Fruit fly (Drosophila melanogaster) whole organism, embryonic: ENCODE measurements around the gene GILT3.

Source experiments
- ATbp ChIP-seq: fragments of 200-800 bp; sonication (Bioruptor generic); optimal IDR thresholded peaks from 2 replicates; lab custom pipeline; 2017; ENCODE audit warnings: missing biosample characterization, mild to moderate bottlenecking, missing genetic modification characterization, missing genetic modification reagents
- Awh ChIP-seq: fragments of 200-800 bp; sonication (Bioruptor generic); IDR thresholded peaks from 2 replicates; pipeline ENCODE4, ENCODE4 v1.3.6; 2022; ENCODE audit warnings: missing biosample characterization, missing genetic modification characterization
- B-H2 ChIP-seq: fragments of 200-800 bp; sonication (Bioruptor generic); optimal IDR thresholded peaks from 2 replicates; lab custom pipeline; 2018; ENCODE audit warnings: missing biosample characterization, mild to moderate bottlenecking, missing genetic modification characterization
- Bgb ChIP-seq: fragments of 200-800 bp; sonication (Bioruptor generic); IDR thresholded peaks from 2 replicates; pipeline ENCODE4 v1.3.6; 2022; ENCODE audit warnings: missing biosample characterization, missing genetic modification characterization; ENCODE audit not compliant: partially characterized antibody
- CG1024 ChIP-seq: fragments of 200-800 bp; sonication (Bioruptor generic); IDR thresholded peaks from 2 replicates; pipeline ENCODE4 v1.3.6; 2022; ENCODE audit warnings: missing biosample characterization, missing genetic modification characterization
- CG10431 ChIP-seq: fragments of 200-800 bp; sonication (Bioruptor generic); optimal IDR thresholded peaks from 3 replicates; lab custom pipeline; 2018; ENCODE audit warnings: missing biosample characterization, mild to moderate bottlenecking, missing genetic modification characterization
- CG10979 ChIP-seq: fragments of 200-800 bp; sonication (Bioruptor generic); optimal IDR thresholded peaks from 2 replicates; lab custom pipeline; 2018; ENCODE audit warnings: missing biosample characterization, mild to moderate bottlenecking, missing genetic modification characterization, moderate library complexity
- CG11247 ChIP-seq: fragments of 200-800 bp; sonication (Bioruptor generic); IDR thresholded peaks from 2 replicates; pipeline ENCODE4 v1.3.6; 2022; ENCODE audit warnings: missing biosample characterization, missing genetic modification characterization
- CG12104 ChIP-seq: fragments of 200-800 bp; sonication (Bioruptor generic); optimal IDR thresholded peaks from 3 replicates; lab custom pipeline; 2016; ENCODE audit warnings: missing biosample characterization, missing genetic modification characterization
- CG12299 ChIP-seq: fragments of 200-800 bp; sonication (Bioruptor generic); optimal IDR thresholded peaks from 2 replicates; lab custom pipeline; 2018; ENCODE audit warnings: missing biosample characterization, mild to moderate bottlenecking, missing genetic modification characterization
- CG13624 ChIP-seq: fragments of 200-800 bp; sonication (Bioruptor generic); optimal IDR thresholded peaks from 2 replicates; lab custom pipeline; 2016; ENCODE audit warnings: missing biosample characterization, missing genetic modification characterization
- CG14050 ChIP-seq: fragments of 200-800 bp; sonication (Bioruptor generic); IDR thresholded peaks from 3 replicates; pipeline ENCODE4 v1.3.6; 2022; ENCODE audit warnings: missing biosample characterization, missing genetic modification characterization
- CG14710 ChIP-seq: fragments of 200-800 bp; sonication (Bioruptor generic); optimal IDR thresholded peaks from 3 replicates; lab custom pipeline; 2019; ENCODE audit warnings: missing biosample characterization, mild to moderate bottlenecking, missing genetic modification characterization, moderate library complexity
- CG15696 ChIP-seq: fragments of 200-800 bp; sonication (Bioruptor generic); optimal IDR thresholded peaks from 2 replicates; lab custom pipeline; 2019; ENCODE audit warnings: missing biosample characterization, mild to moderate bottlenecking, missing genetic modification characterization, moderate library complexity
- CG17829 ChIP-seq: fragments of 200-800 bp; optimal IDR thresholded peaks from 2 replicates; lab custom pipeline; 2019; ENCODE audit warnings: missing biosample characterization, mild to moderate bottlenecking, missing genetic modification characterization, moderate library complexity
- CG3726 ChIP-seq: fragments of 200-800 bp; sonication (Bioruptor generic); IDR thresholded peaks from 3 replicates; pipeline ENCODE4, ENCODE4 v1.3.6; 2022; ENCODE audit warnings: missing biosample characterization, missing genetic modification characterization
- CG4617 ChIP-seq: fragments of 200-800 bp; sonication (Bioruptor generic); optimal IDR thresholded peaks from 3 replicates; lab custom pipeline; 2016; ENCODE audit warnings: missing biosample characterization, missing genetic modification characterization, borderline replicate concordance
- CG7271 ChIP-seq: fragments of 200-800 bp; sonication (Bioruptor generic); optimal IDR thresholded peaks from 2 replicates; lab custom pipeline; 2018; ENCODE audit warnings: missing biosample characterization, mild to moderate bottlenecking, missing genetic modification characterization, moderate library complexity
- CG7987 ChIP-seq: fragments of 200-800 bp; sonication (Bioruptor generic); optimal IDR thresholded peaks from 2 replicates; lab custom pipeline; 2018; ENCODE audit warnings: missing biosample characterization, mild to moderate bottlenecking, missing genetic modification characterization, moderate library complexity
- CG8290 ChIP-seq, 3 experiments: fragments of 200-800 bp; sonication (Bioruptor generic); optimal IDR thresholded peaks; 2 replicates each; lab custom pipeline; 2016 to 2019; ENCODE audit warnings: missing biosample characterization in 3 of 3, missing genetic modification characterization in 3 of 3, mild to moderate bottlenecking in 2 of 3, moderate library complexity in 1 of 3
- CG9437 ChIP-seq: fragments of 200-800 bp; sonication (Bioruptor generic); optimal IDR thresholded peaks from 2 replicates; lab custom pipeline; 2018; ENCODE audit warnings: missing biosample characterization, mild to moderate bottlenecking, missing genetic modification characterization
- D ChIP-seq, 2 experiments: fragments of 200-800 bp in 1 of 2; fragments of >200 bp in 1 of 2; sonication (Bioruptor generic) in 1 of 2; optimal IDR thresholded peaks; 2 replicates in 1 of 2; 3 replicates in 1 of 2; lab custom pipeline; 2017; ENCODE audit warnings: mild to moderate bottlenecking in 1 of 2, missing biosample characterization in 1 of 2, missing genetic modification characterization in 1 of 2, missing genetic modification reagents in 1 of 2
- Dad ChIP-seq: fragments of 200-800 bp; sonication (Bioruptor generic); optimal IDR thresholded peaks from 3 replicates; lab custom pipeline; 2016; ENCODE audit warnings: missing biosample characterization, missing genetic modification characterization
- Dp ChIP-seq: fragments of 200-800 bp; sonication (Bioruptor generic); optimal IDR thresholded peaks from 2 replicates; lab custom pipeline; 2018; ENCODE audit warnings: missing biosample characterization, mild to moderate bottlenecking, missing genetic modification characterization, moderate library complexity
- Drgx ChIP-seq: fragments of 200-800 bp; sonication (Bioruptor generic); IDR thresholded peaks from 2 replicates; pipeline ENCODE4 v1.3.6; 2022; ENCODE audit warnings: missing biosample characterization, missing genetic modification characterization
- Elba2 ChIP-seq: fragments of 200-800 bp; sonication (Bioruptor generic); optimal IDR thresholded peaks from 3 replicates; lab custom pipeline; 2016; ENCODE audit warnings: missing biosample characterization, missing genetic modification characterization
- Ets65A ChIP-seq: fragments of 200-800 bp; sonication (Bioruptor generic); peaks from one replicate; lab custom pipeline; 2016; ENCODE audit warnings: missing biosample characterization, missing genetic modification characterization
- Fer1 ChIP-seq: fragments of 200-800 bp; sonication (Bioruptor generic); optimal IDR thresholded peaks from 2 replicates; lab custom pipeline; 2017; ENCODE audit warnings: missing biosample characterization, mild to moderate bottlenecking, missing genetic modification characterization
- H2.0 ChIP-seq: fragments of 200-800 bp; sonication (Bioruptor generic); IDR thresholded peaks from 2 replicates; pipeline ENCODE4 v1.3.6; 2022; ENCODE audit warnings: missing biosample characterization, missing genetic modification characterization
- Hr39 ChIP-seq: fragments of >200 bp; optimal IDR thresholded peaks from 2 replicates; lab custom pipeline; 2017
- Oaz ChIP-seq: fragments of 200-800 bp; sonication (Bioruptor generic); IDR thresholded peaks from 2 replicates; pipeline ENCODE4 v1.3.6; 2022; ENCODE audit warnings: missing biosample characterization, missing genetic modification characterization
- Pdp1 ChIP-seq, 2 experiments: fragments of 200-800 bp; sonication (Bioruptor generic); optimal IDR thresholded peaks; 3 replicates each; lab custom pipeline; 2016; ENCODE audit warnings: missing biosample characterization in 2 of 2, missing genetic modification characterization in 2 of 2, mild to moderate bottlenecking in 1 of 2, moderate library complexity in 1 of 2
- Tbp ChIP-seq: fragments of >200 bp; optimal IDR thresholded peaks from 2 replicates; lab custom pipeline; 2018; ENCODE audit warnings: missing biosample characterization, missing genetic modification characterization
- abd-A ChIP-seq: fragments of 200-800 bp; sonication (Bioruptor generic); optimal IDR thresholded peaks from 3 replicates; lab custom pipeline; 2019; ENCODE audit warnings: missing biosample characterization, mild to moderate bottlenecking, missing genetic modification characterization, moderate library complexity
- bbx ChIP-seq: fragments of 200-800 bp; sonication (Bioruptor generic); IDR thresholded peaks from 2 replicates; pipeline ENCODE4 v1.3.6; 2022; ENCODE audit warnings: missing biosample characterization, missing genetic modification characterization; ENCODE audit not compliant: partially characterized antibody
- btn ChIP-seq: fragments of 200-800 bp; sonication (Bioruptor generic); optimal IDR thresholded peaks from 2 replicates; lab custom pipeline; 2016; ENCODE audit warnings: missing biosample characterization, missing genetic modification characterization
- dan ChIP-seq: fragments of 200-800 bp; sonication (Bioruptor generic); IDR thresholded peaks from 2 replicates; pipeline ENCODE4 v1.3.6; 2022; ENCODE audit warnings: missing biosample characterization, missing genetic modification characterization
- eyg ChIP-seq: fragments of 200-800 bp; sonication (Bioruptor generic); optimal IDR thresholded peaks from 3 replicates; lab custom pipeline; 2016; ENCODE audit warnings: missing biosample characterization, missing genetic modification characterization
- fd64A ChIP-seq: fragments of 200-800 bp; sonication (Bioruptor generic); optimal IDR thresholded peaks from 3 replicates; lab custom pipeline; 2018; ENCODE audit warnings: missing biosample characterization, mild to moderate bottlenecking, missing genetic modification characterization
- gro ChIP-seq: fragments of 200-800 bp; sonication (Bioruptor generic); optimal IDR thresholded peaks from 2 replicates; lab custom pipeline; 2016; ENCODE audit warnings: missing biosample characterization, missing genetic modification characterization
- odd ChIP-seq: fragments of 200-800 bp; sonication (Bioruptor generic); optimal IDR thresholded peaks from 2 replicates; lab custom pipeline; 2017; ENCODE audit warnings: missing biosample characterization, mild to moderate bottlenecking, missing genetic modification characterization
- onecut ChIP-seq: fragments of 200-800 bp; sonication (Bioruptor generic); IDR thresholded peaks from 2 replicates; pipeline ENCODE4 v1.3.6; 2022; ENCODE audit warnings: missing biosample characterization, missing genetic modification characterization
- pfk ChIP-seq: fragments of 200-800 bp; sonication (Bioruptor generic); optimal IDR thresholded peaks from 2 replicates; lab custom pipeline; 2018; ENCODE audit warnings: missing biosample characterization, mild to moderate bottlenecking, missing genetic modification characterization, moderate library complexity
- pros ChIP-seq: fragments of 200-800 bp; sonication (Bioruptor generic); optimal IDR thresholded peaks from 3 replicates; lab custom pipeline; 2019; ENCODE audit warnings: missing biosample characterization, mild to moderate bottlenecking, missing genetic modification characterization, moderate library complexity
- rib ChIP-seq: fragments of 200-800 bp; sonication (Bioruptor generic); IDR thresholded peaks from 2 replicates; pipeline ENCODE4 v1.3.6; 2022; ENCODE audit warnings: missing biosample characterization, missing genetic modification characterization
- sc ChIP-seq, 3 experiments: fragments of >200 bp in 2 of 3; fragments of 200-800 bp in 1 of 3; sonication (Bioruptor generic) in 1 of 3; optimal IDR thresholded peaks; 2 replicates in 2 of 3; 3 replicates in 1 of 3; lab custom pipeline; 2017; ENCODE audit warnings: mild to moderate bottlenecking in 1 of 3, missing biosample characterization in 1 of 3, missing genetic modification characterization in 1 of 3, missing genetic modification reagents in 1 of 3
- scrt ChIP-seq: fragments of 200-800 bp; sonication (Bioruptor generic); optimal IDR thresholded peaks from 2 replicates; lab custom pipeline; 2018; ENCODE audit warnings: missing biosample characterization, mild to moderate bottlenecking, missing genetic modification characterization, moderate library complexity
- seq ChIP-seq: fragments of 200-800 bp; sonication (Bioruptor generic); IDR thresholded peaks from 2 replicates; pipeline ENCODE4 v1.3.6; 2022; ENCODE audit warnings: missing biosample characterization, missing genetic modification characterization
- vnd ChIP-seq: fragments of 200-800 bp; sonication (Bioruptor generic); IDR thresholded peaks from 3 replicates; pipeline ENCODE4 v1.3.6; 2022; ENCODE audit warnings: missing biosample characterization, missing genetic modification characterization; ENCODE audit not compliant: partially characterized antibody

Gene GILT3

DNA sequence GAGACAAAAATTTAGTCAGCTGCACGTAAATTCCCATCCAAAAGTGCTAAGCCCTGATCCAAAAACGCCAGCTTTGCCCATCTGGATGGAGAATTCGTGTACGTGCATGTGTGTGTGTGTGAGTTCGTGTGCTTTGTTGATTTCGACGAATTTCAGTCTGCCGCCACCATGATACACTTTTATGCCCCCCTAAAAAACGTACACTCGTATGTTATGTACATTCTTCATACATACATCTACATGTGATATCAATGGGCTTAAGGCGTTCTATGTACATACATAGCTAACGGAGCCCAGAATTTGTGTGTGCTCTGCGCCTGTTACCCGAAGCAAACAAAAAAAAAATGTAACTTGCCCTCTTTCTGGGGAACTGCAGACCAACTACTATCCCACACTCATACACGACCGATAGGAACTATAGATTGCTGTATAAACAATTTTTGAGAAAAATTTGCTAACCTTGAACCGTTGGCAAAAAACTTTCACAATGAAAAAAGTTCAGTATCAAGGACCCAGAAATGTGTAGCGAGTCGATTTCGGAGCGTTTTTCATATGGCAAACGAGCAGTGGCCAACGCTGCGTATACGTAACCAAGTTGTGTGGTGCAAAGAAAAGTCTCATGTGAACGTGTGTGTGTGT is 48.7 kb downstream of the GILT3 start (continued):
- TF ChIP-seq CG10979 (tag; lab: Kevin White, UChicago) (no peak), D (optimal IDR thresholded peaks at IDR 0.05; lab: Kevin White, UChicago) (no peak), D (GFP tag; optimal IDR thresholded peaks at IDR 0.05; lab: Kevin White, UChicago) (no peak), vnd (no peak), sc (optimal IDR thresholded peaks at IDR 0.05; lab: Kevin White, UChicago) (no peak), sc (GFP tag; optimal IDR thresholded peaks at IDR 0.05; lab: Kevin White, UChicago) (peak; percentile 1), Fer1 (GFP tag; lab: Kevin White, UChicago) (peak; percentile 60), ATbp (GFP tag; lab: Kevin White, UChicago) (peak; percentile 39), abd-A (tag; lab: Kevin White, UChicago) (peak; percentile 71), CG17829 (tag; lab: Kevin White, UChicago) (no peak), pfk (GFP tag; lab: Kevin White, UChicago) (peak; percentile 34), rib (peak; percentile 67; the same call in 1 of the 2 replicates), H2.0 (GFP tag; lab: Robert Waterston, UW) (no peak), dan (no peak), CG11247 (GFP tag; lab: Robert Waterston, UW) (no peak; the same call in 1 of the 2 replicates), seq (GFP tag; lab: Robert Waterston, UW) (no peak), CG8290 (GFP tag; optimal IDR thresholded peaks at IDR 0.05; lab: Kevin White, UChicago) (no peak), CG8290 (tag; optimal IDR thresholded peaks at IDR 0.05; lab: Kevin White, UChicago) (peak in 1 of 2 experiments; percentile 65), CG9437 (GFP tag; lab: Kevin White, UChicago) (peak; percentile 26), CG14050 (GFP tag; lab: Robert Waterston, UW) (no peak), onecut (no peak), CG14710 (no peak), fd64A (GFP tag; lab: Kevin White, UChicago) (peak; percentile 42), Drgx (GFP tag; lab: Robert Waterston, UW) (no peak), Bgb (GFP tag; lab: Robert Waterston, UW) (no peak), btn (GFP tag; lab: Kevin White, UChicago) (no peak), CG12299 (tag; lab: Kevin White, UChicago) (peak; percentile 30), Elba2 (no peak), Pdp1 (GFP tag; optimal IDR thresholded peaks at IDR 0.05; lab: Kevin White, UChicago) (peak in 1 of 2 experiments; percentile 51), Dad (no peak), Dp (no peak), CG1024 (GFP tag; lab: Robert Waterston, UW) (no peak), eyg (GFP tag; lab: Kevin White, UChicago) (no peak), gro (no peak), Hr39 (no peak), CG12104 (GFP tag; lab: Kevin White, UChicago) (peak; percentile 14), Awh (GFP tag; lab: Robert Waterston, UW) (no peak), CG10431 (GFP tag; lab: Kevin White, UChicago) (peak; percentile 52), pros (no peak), odd (GFP tag; lab: Kevin White, UChicago) (no peak), CG13624 (GFP tag; lab: Kevin White, UChicago) (no peak), CG7271 (tag; lab: Kevin White, UChicago) (no peak), Ets65A (GFP tag; lab: Kevin White, UChicago) (no peak), scrt (GFP tag; lab: Kevin White, UChicago) (peak; percentile 19), CG3726 (GFP tag; lab: Robert Waterston, UW) (no peak), Oaz (GFP tag; lab: Robert Waterston, UW) (no peak), CG7987 (GFP tag; lab: Kevin White, UChicago) (peak; percentile 23), CG15696 (tag; lab: Kevin White, UChicago) (no peak), Tbp (no peak), CG4617 (no peak), B-H2 (GFP tag; lab: Kevin White, UChicago) (peak; percentile 66), bbx (GFP tag; lab: Robert Waterston, UW) (no peak)
